Worm (Caenorhabditis elegans) whole organism, mixed stage, embryonic: ENCODE measurements around the gene pas-2.

ENCODE experiments used
- blmp-1 ChIP-seq: fragments of 150-350 bp; optimal IDR thresholded peaks from 2 replicates; lab custom pipeline; 2014; ENCODE audit warnings: missing biosample characterization, missing genetic modification characterization
- ceh-83 ChIP-seq: fragments of 200-800 bp; sonication (Bioruptor generic); optimal IDR thresholded peaks from 2 replicates; lab custom pipeline; 2018; ENCODE audit warnings: mild to moderate bottlenecking, missing genetic modification characterization, missing compliant biosample characterization
- cnd-1 ChIP-seq: fragments of 200-800 bp; sonication (Bioruptor generic); optimal IDR thresholded peaks from 2 replicates; lab custom pipeline; 2018; ENCODE audit warnings: mild to moderate bottlenecking, missing genetic modification characterization, missing compliant biosample characterization
- lin-13 ChIP-seq: fragments of 150-350 bp; optimal IDR thresholded peaks from 2 replicates; lab custom pipeline; 2014; ENCODE audit warnings: missing biosample characterization, missing genetic modification characterization
- lin-32 ChIP-seq: fragments of 200-800 bp; sonication (Bioruptor generic); optimal IDR thresholded peaks from 2 replicates; lab custom pipeline; 2018; ENCODE audit warnings: mild to moderate bottlenecking, missing genetic modification characterization, missing compliant biosample characterization
- lsy-2 ChIP-seq: fragments of 150-350 bp; optimal IDR thresholded peaks from 2 replicates; lab custom pipeline; 2014; ENCODE audit warnings: missing biosample characterization, missing genetic modification characterization
- nhr-12 ChIP-seq: fragments of 150-350 bp; optimal IDR thresholded peaks from 2 replicates; lab custom pipeline; 2014; ENCODE audit warnings: missing biosample characterization, missing genetic modification characterization
- nhr-237 ChIP-seq: fragments of 150-350 bp; optimal IDR thresholded peaks from 2 replicates; lab custom pipeline; 2014; ENCODE audit warnings: missing biosample characterization, missing genetic modification characterization
- pha-4 ChIP-seq: fragments of 150-350 bp; optimal IDR thresholded peaks from 2 replicates; lab custom pipeline; 2018; ENCODE audit warnings: missing biosample characterization, missing genetic modification reagents, missing genetic modification characterization
- snpc-4 ChIP-seq: fragments of 150-350 bp; optimal IDR thresholded peaks from 2 replicates; lab custom pipeline; 2014; ENCODE audit warnings: missing biosample characterization, missing genetic modification characterization
- tbx-8 ChIP-seq: fragments of 200-800 bp; sonication (Bioruptor generic); optimal IDR thresholded peaks from 2 replicates; lab custom pipeline; 2018; ENCODE audit warnings: mild to moderate bottlenecking, missing genetic modification characterization, moderate library complexity, missing compliant biosample characterization
- unc-39 ChIP-seq: fragments of 150-350 bp; optimal IDR thresholded peaks from 2 replicates; lab custom pipeline; 2014; ENCODE audit warnings: missing biosample characterization, missing genetic modification characterization
- unc-62 ChIP-seq: fragments of 150-350 bp; optimal IDR thresholded peaks from 2 replicates; lab custom pipeline; 2014; ENCODE audit warnings: missing biosample characterization, missing genetic modification reagents, missing genetic modification characterization

DNA sequence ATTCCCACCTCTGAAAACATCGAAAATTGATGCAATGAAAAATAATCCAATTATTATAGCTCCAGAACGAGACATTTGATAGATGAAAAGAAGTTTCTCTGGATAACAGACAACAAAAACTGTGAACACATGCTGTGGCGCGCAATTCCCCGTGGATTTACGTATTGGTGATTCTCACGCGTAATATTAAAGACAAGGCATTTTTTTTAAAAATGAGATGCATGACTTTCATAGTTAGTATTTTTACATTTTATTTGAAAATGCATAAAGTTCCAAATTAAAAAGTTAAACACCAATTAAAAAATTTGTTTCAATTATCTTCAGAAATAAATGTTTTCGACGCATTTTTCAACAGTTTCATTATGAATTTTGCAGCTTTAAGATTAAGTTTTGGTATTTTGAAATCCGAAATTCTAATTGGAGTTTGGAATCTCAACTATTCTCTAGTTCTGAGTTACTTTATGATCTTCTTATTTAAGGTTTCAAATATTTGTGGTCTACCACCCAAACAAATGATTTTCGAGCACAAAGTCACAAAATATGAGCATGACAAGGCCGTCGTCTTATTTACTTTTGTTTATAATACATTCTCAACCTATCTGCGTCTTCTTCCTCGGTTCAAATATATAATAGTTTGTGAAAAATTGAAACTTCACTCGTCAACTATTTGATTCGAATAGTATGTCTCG is 22.8 kb upstream of the pas-2 start, which contains the start of the genes selt-1.2 and F28H7.2:
- TF ChIP-seq pha-4 (tag; lab: Kevin White, UChicago) (no peak), nhr-237 (tag; lab: Kevin White, UChicago) (no peak), unc-62 (GFP tag; lab: Kevin White, UChicago) (no peak), lin-32 (no peak), snpc-4 (tag; lab: Kevin White, UChicago) (no peak), tbx-8 (no peak), unc-39 (tag; lab: Kevin White, UChicago) (no peak), blmp-1 (tag; lab: Kevin White, UChicago) (no peak), lsy-2 (tag; lab: Kevin White, UChicago) (no peak), lin-13 (tag; lab: Kevin White, UChicago) (no peak), cnd-1 (tag; lab: Kevin White, UChicago) (no peak), ceh-83 (GFP tag; lab: Kevin White, UChicago) (no peak), nhr-12 (tag; lab: Kevin White, UChicago) (no peak)
